Worm (Caenorhabditis elegans) whole organism, late embryonic: ENCODE measurements around the gene R13D11.3.

Experiments used
- ceh-19 ChIP-seq: fragments of 200-800 bp; sonication (Bioruptor generic); optimal IDR thresholded peaks from 2 replicates; lab custom pipeline; 2018; ENCODE audit warnings: mild to moderate bottlenecking, missing genetic modification characterization, missing compliant biosample characterization
- ceh-22 ChIP-seq: sonication (generic microtip); optimal IDR thresholded peaks from 2 replicates; lab custom pipeline; 2017; ENCODE audit warnings: missing biosample characterization, missing genetic modification characterization
- ceh-31 ChIP-seq: sonication (generic microtip); optimal IDR thresholded peaks from 2 replicates; lab custom pipeline; 2016; ENCODE audit warnings: missing genetic modification characterization, missing compliant biosample characterization
- fkh-10 ChIP-seq: fragments of 150-350 bp; optimal IDR thresholded peaks from 2 replicates; lab custom pipeline; 2014; ENCODE audit warnings: missing biosample characterization, missing genetic modification reagents, missing genetic modification characterization
- lin-11 ChIP-seq: fragments of 200-800 bp; sonication (Bioruptor generic); optimal IDR thresholded peaks from 2 replicates; lab custom pipeline; 2018; ENCODE audit warnings: mild to moderate bottlenecking, missing genetic modification characterization, missing compliant biosample characterization
- mec-3 ChIP-seq: sonication (generic microtip); optimal IDR thresholded peaks from 2 replicates; lab custom pipeline; 2016; ENCODE audit warnings: borderline replicate concordance, missing genetic modification characterization, missing compliant biosample characterization
- pat-9 ChIP-seq: fragments of 200-800 bp; sonication (Bioruptor generic); optimal IDR thresholded peaks from 2 replicates; lab custom pipeline; 2018; ENCODE audit warnings: mild to moderate bottlenecking, missing genetic modification characterization, moderate library complexity, missing compliant biosample characterization
- pha-4 ChIP-seq: fragments of 150-350 bp; optimal IDR thresholded peaks from 2 replicates; lab custom pipeline; 2018; ENCODE audit warnings: missing biosample characterization, missing genetic modification reagents, missing genetic modification characterization
- pqm-1 ChIP-seq: sonication (generic microtip); optimal IDR thresholded peaks from 2 replicates; lab custom pipeline; 2016; ENCODE audit warnings: missing genetic modification characterization, missing compliant biosample characterization
- sox-4 ChIP-seq: sonication (generic microtip); optimal IDR thresholded peaks from 2 replicates; lab custom pipeline; 2017; ENCODE audit warnings: mild to moderate bottlenecking, missing genetic modification characterization, inconsistent platforms, missing compliant biosample characterization
- tbx-2 ChIP-seq: sonication (generic microtip); optimal IDR thresholded peaks from 2 replicates; lab custom pipeline; 2016; ENCODE audit warnings: missing genetic modification characterization, missing compliant biosample characterization
- ttx-3 ChIP-seq: sonication (generic microtip); optimal IDR thresholded peaks from 2 replicates; lab custom pipeline; 2016; ENCODE audit warnings: missing genetic modification reagents, missing genetic modification characterization, missing compliant biosample characterization
- unc-42 ChIP-seq: sonication (generic microtip); optimal IDR thresholded peaks from 2 replicates; lab custom pipeline; 2016; ENCODE audit warnings: missing genotype, missing genetic modification characterization, missing compliant biosample characterization

- TF ChIP-seq pqm-1 (tag; lab: Kevin White, UChicago) (no peak), lin-11 (no peak), fkh-10 (GFP tag; lab: Kevin White, UChicago) (no peak), ceh-22 (tag; lab: Kevin White, UChicago) (no peak), ttx-3 (no peak), mec-3 (no peak), pha-4 (tag; lab: Kevin White, UChicago) (no peak), ceh-31 (tag; lab: Kevin White, UChicago) (no peak), unc-42 (tag; lab: Kevin White, UChicago) (no peak), pat-9 (tag; lab: Kevin White, UChicago) (no peak), ceh-19 (GFP tag; lab: Kevin White, UChicago) (no peak), tbx-2 (tag; lab: Kevin White, UChicago) (no peak), sox-4 (tag; lab: Kevin White, UChicago) (no peak)
Observed at ce11 chrV:804485-804884, 10.3 kb upstream of the R13D11.3 start, which contains the start of gene nhr-270.
